Worm (Caenorhabditis elegans) whole organism, L1 larva: ENCODE data around the gene akt-2.

Experiments used
- C04F5.9 ChIP-seq: sonication (generic microtip); optimal IDR thresholded peaks from 2 replicates; lab custom pipeline; 2016; ENCODE audit warnings: missing genetic modification characterization, missing compliant biosample characterization
- C16A3.4 ChIP-seq: fragments of 150-350 bp; optimal IDR thresholded peaks from 2 replicates; lab custom pipeline; 2014; ENCODE audit warnings: missing biosample characterization, missing genetic modification characterization
- C34B4.2 ChIP-seq: sonication (generic microtip); optimal IDR thresholded peaks from 2 replicates; lab custom pipeline; 2017; ENCODE audit warnings: mild to moderate bottlenecking, missing genetic modification characterization, missing compliant biosample characterization
- Y116A8C.19 ChIP-seq: sonication (generic microtip); optimal IDR thresholded peaks from 2 replicates; lab custom pipeline; 2016; ENCODE audit warnings: missing compliant biosample characterization, missing genetic modification characterization, borderline replicate concordance
- aha-1 ChIP-seq: fragments of 150-350 bp; optimal IDR thresholded peaks from 2 replicates; lab custom pipeline; 2014; ENCODE audit warnings: missing biosample characterization, missing genetic modification characterization
- alr-1 ChIP-seq: fragments of 200-800 bp; sonication (Bioruptor generic); optimal IDR thresholded peaks from 2 replicates; lab custom pipeline; 2018; ENCODE audit warnings: borderline replicate concordance, mild to moderate bottlenecking, missing genetic modification characterization, missing compliant biosample characterization
- blmp-1 ChIP-seq: fragments of 150-350 bp; optimal IDR thresholded peaks from 2 replicates; lab custom pipeline; 2014; ENCODE audit warnings: missing biosample characterization, missing genetic modification characterization
- ceh-82 ChIP-seq, 3 experiments: fragments of 150-350 bp in 1 of 3; sonication (generic microtip) in 2 of 3; optimal IDR thresholded peaks; 2 replicates each; lab custom pipeline; 2014 to 2017; ENCODE audit warnings: missing biosample characterization in 3 of 3, missing genetic modification characterization in 3 of 3
- dpl-1 ChIP-seq, 3 experiments: fragments of 150-350 bp in 2 of 3; sonication (generic microtip) in 1 of 3; optimal IDR thresholded peaks; 2 replicates each; lab custom pipeline; 2014 to 2017; ENCODE audit warnings: missing biosample characterization in 3 of 3, missing genetic modification characterization in 3 of 3, missing genetic modification reagents in 3 of 3
- dsc-1 ChIP-seq: sonication (generic microtip); optimal IDR thresholded peaks from 2 replicates; lab custom pipeline; 2016; ENCODE audit warnings: mild to moderate bottlenecking, missing genetic modification characterization, missing compliant biosample characterization
- efl-1 ChIP-seq, 4 experiments: fragments of 150-350 bp; optimal IDR thresholded peaks in 3 of 4; peaks in 1 of 4; 1 replicate in 1 of 4; 2 replicates in 3 of 4; lab custom pipeline; 2014; ENCODE audit warnings: missing biosample characterization in 2 of 4, missing genetic modification characterization in 2 of 4, missing genetic modification reagents in 2 of 4
- efl-3 ChIP-seq: fragments of 200-800 bp; sonication (Bioruptor generic); optimal IDR thresholded peaks from 2 replicates; lab custom pipeline; 2018; ENCODE audit warnings: mild to moderate bottlenecking, missing genetic modification characterization, missing compliant biosample characterization
- elt-2 ChIP-seq: sonication (generic microtip); optimal IDR thresholded peaks from 2 replicates; lab custom pipeline; 2016; ENCODE audit warnings: missing genetic modification characterization, mild to moderate bottlenecking, inconsistent platforms, missing compliant biosample characterization, missing genetic modification reagents
- elt-3 ChIP-seq, 6 experiments: fragments of 150-350 bp in 1 of 6; sonication (generic microtip); optimal IDR thresholded peaks; 2 replicates each; lab custom pipeline; 2017 to 2018; ENCODE audit warnings: missing biosample characterization in 6 of 6, missing genetic modification characterization in 6 of 6, inconsistent platforms in 1 of 6
- fkh-10 ChIP-seq: sonication (generic microtip); optimal IDR thresholded peaks from 2 replicates; lab custom pipeline; 2017; ENCODE audit warnings: missing biosample characterization, missing genetic modification reagents, missing genetic modification characterization
- fkh-4 ChIP-seq: sonication (generic microtip); optimal IDR thresholded peaks from 2 replicates; lab custom pipeline; 2016; ENCODE audit warnings: missing compliant biosample characterization, missing genetic modification characterization, borderline replicate concordance
- fos-1 ChIP-seq: fragments of 150-350 bp; optimal IDR thresholded peaks from 2 replicates; lab custom pipeline; 2014; ENCODE audit warnings: missing biosample characterization, missing genetic modification characterization
- hlh-17 ChIP-seq: fragments of 200-800 bp; sonication (Bioruptor generic); optimal IDR thresholded peaks from 2 replicates; lab custom pipeline; 2018; ENCODE audit warnings: missing genetic modification characterization, mild to moderate bottlenecking, missing compliant biosample characterization, moderate library complexity, borderline replicate concordance
- hlh-4 ChIP-seq: sonication (generic microtip); optimal IDR thresholded peaks from 2 replicates; lab custom pipeline; 2016; ENCODE audit warnings: mild to moderate bottlenecking, missing genetic modification characterization, missing compliant biosample characterization
- isw-1 ChIP-seq: fragments of 200-800 bp; sonication (Bioruptor generic); IDR thresholded peaks from 2 replicates; pipeline ENCODE4 v1.3.6; 2022; ENCODE audit warnings: missing genetic modification characterization, missing compliant biosample characterization
- jun-1 ChIP-seq: fragments of 150-350 bp; optimal IDR thresholded peaks from 2 replicates; lab custom pipeline; 2014; ENCODE audit warnings: missing biosample characterization, missing genetic modification reagents, missing genetic modification characterization
- lin-15B ChIP-seq: fragments of 150-350 bp; sonication (generic microtip); optimal IDR thresholded peaks from 3 replicates; lab custom pipeline; 2014; ENCODE audit warnings: missing biosample characterization, missing genetic modification characterization
- lin-35 ChIP-seq, 2 experiments: fragments of 150-350 bp; optimal IDR thresholded peaks; 2 replicates each; lab custom pipeline; 2014; ENCODE audit warnings: missing biosample characterization in 2 of 2, missing genetic modification characterization in 2 of 2, missing genetic modification reagents in 2 of 2
- lin-39 ChIP-seq: fragments of 150-350 bp; optimal IDR thresholded peaks from 2 replicates; lab custom pipeline; 2014; ENCODE audit warnings: missing biosample characterization, missing genetic modification reagents, missing genetic modification characterization
- lsy-2 ChIP-seq, 2 experiments: fragments of 150-350 bp; optimal IDR thresholded peaks; 2 replicates each; lab custom pipeline; 2014; ENCODE audit warnings: missing biosample characterization in 2 of 2, missing genetic modification characterization in 2 of 2
- mab-9 ChIP-seq: fragments of 200-800 bp; sonication (Bioruptor generic); IDR thresholded peaks from 2 replicates; pipeline ENCODE4 v1.3.6; 2022; ENCODE audit warnings: missing genetic modification reagents, missing genetic modification characterization, missing compliant biosample characterization
- mdl-1 ChIP-seq, 2 experiments: fragments of 150-350 bp; optimal IDR thresholded peaks; 2 replicates each; lab custom pipeline; 2014 to 2017; ENCODE audit warnings: missing biosample characterization in 2 of 2, missing genetic modification characterization in 2 of 2, inconsistent platforms in 1 of 2
- mep-1 ChIP-seq: fragments of 150-350 bp; optimal IDR thresholded peaks from 2 replicates; lab custom pipeline; 2014; ENCODE audit warnings: missing biosample characterization, missing genetic modification characterization
- nhr-11 ChIP-seq: fragments of 150-350 bp; optimal IDR thresholded peaks from 2 replicates; lab custom pipeline; 2014; ENCODE audit warnings: missing biosample characterization, missing genetic modification characterization
- nhr-12 ChIP-seq: sonication (generic microtip); optimal IDR thresholded peaks from 2 replicates; lab custom pipeline; 2017; ENCODE audit warnings: missing biosample characterization, missing genetic modification characterization
- nhr-19 ChIP-seq: fragments of 200-800 bp; sonication (Bioruptor generic); conservative IDR thresholded peaks from 2 replicates; pipeline ENCODE4 v1.3.6; 2022; ENCODE audit warnings: missing genetic modification characterization, missing compliant biosample characterization
- nhr-20 ChIP-seq: sonication (generic microtip); optimal IDR thresholded peaks from 2 replicates; lab custom pipeline; 2016; ENCODE audit warnings: mild to moderate bottlenecking, missing genetic modification characterization, missing compliant biosample characterization
- nhr-47 ChIP-seq: sonication (generic microtip); optimal IDR thresholded peaks from 2 replicates; lab custom pipeline; 2016; ENCODE audit warnings: mild to moderate bottlenecking, missing genetic modification characterization, moderate library complexity, missing compliant biosample characterization
- nhr-84 ChIP-seq: sonication (generic microtip); optimal IDR thresholded peaks from 2 replicates; lab custom pipeline; 2017; ENCODE audit warnings: missing biosample characterization, missing genetic modification characterization
- nhr-90 ChIP-seq: sonication (generic microtip); optimal IDR thresholded peaks from 2 replicates; lab custom pipeline; 2016; ENCODE audit warnings: mild to moderate bottlenecking, missing genetic modification characterization, missing compliant biosample characterization; ENCODE audit not compliant: poor library complexity
- pax-3 ChIP-seq: fragments of 200-800 bp; sonication (Bioruptor generic); optimal IDR thresholded peaks from 2 replicates; lab custom pipeline; 2018; ENCODE audit warnings: mild to moderate bottlenecking, missing genetic modification characterization, moderate library complexity, missing compliant biosample characterization
- pqm-1 ChIP-seq: sonication (generic microtip); optimal IDR thresholded peaks from 3 replicates; lab custom pipeline; 2017; ENCODE audit warnings: missing biosample characterization, missing genetic modification characterization
- rnt-1 ChIP-seq: sonication (generic microtip); optimal IDR thresholded peaks from 2 replicates; lab custom pipeline; 2016; ENCODE audit warnings: mild to moderate bottlenecking, missing genetic modification characterization, moderate library complexity, missing compliant biosample characterization
- skn-1 ChIP-seq: fragments of 150-350 bp; optimal IDR thresholded peaks from 2 replicates; lab custom pipeline; 2014; ENCODE audit warnings: missing biosample characterization, missing genetic modification characterization
- snpc-4 ChIP-seq: fragments of 150-350 bp; optimal IDR thresholded peaks from 2 replicates; lab custom pipeline; 2014; ENCODE audit warnings: missing biosample characterization, missing genetic modification characterization
- snu-23 ChIP-seq: sonication (generic microtip); optimal IDR thresholded peaks from 2 replicates; lab custom pipeline; 2016; ENCODE audit warnings: missing genetic modification characterization, missing compliant biosample characterization
- sox-4 ChIP-seq: sonication (generic microtip); optimal IDR thresholded peaks from 2 replicates; lab custom pipeline; 2016; ENCODE audit warnings: missing genetic modification characterization, missing compliant biosample characterization
- tbx-2 ChIP-seq: sonication (generic microtip); optimal IDR thresholded peaks from 2 replicates; lab custom pipeline; 2016; ENCODE audit warnings: missing genetic modification characterization, missing compliant biosample characterization
- unc-62 ChIP-seq: fragments of 150-350 bp; optimal IDR thresholded peaks from 2 replicates; lab custom pipeline; 2014; ENCODE audit warnings: missing biosample characterization, missing genetic modification reagents, missing genetic modification characterization
- unc-86 ChIP-seq: sonication (generic microtip); optimal IDR thresholded peaks from 2 replicates; lab custom pipeline; 2016; ENCODE audit warnings: missing genetic modification characterization, missing compliant biosample characterization
- vab-15 ChIP-seq: sonication (generic microtip); optimal IDR thresholded peaks from 2 replicates; lab custom pipeline; 2017; ENCODE audit warnings: missing genotype, mild to moderate bottlenecking, missing genetic modification characterization, missing compliant biosample characterization
- xbp-1 ChIP-seq: sonication (generic microtip); optimal IDR thresholded peaks from 2 replicates; lab custom pipeline; 2016; ENCODE audit warnings: missing genetic modification characterization, missing compliant biosample characterization
- zag-1 ChIP-seq: fragments of 150-350 bp; optimal IDR thresholded peaks from 2 replicates; lab custom pipeline; 2014; ENCODE audit warnings: missing biosample characterization, missing genetic modification characterization
- ztf-11 ChIP-seq, 2 experiments: sonication (generic microtip); optimal IDR thresholded peaks; 2 replicates each; lab custom pipeline; 2016 to 2017; ENCODE audit warnings: missing genetic modification characterization in 2 of 2, missing biosample characterization in 1 of 2, missing compliant biosample characterization in 1 of 2

The akt-2 gene

DNA sequence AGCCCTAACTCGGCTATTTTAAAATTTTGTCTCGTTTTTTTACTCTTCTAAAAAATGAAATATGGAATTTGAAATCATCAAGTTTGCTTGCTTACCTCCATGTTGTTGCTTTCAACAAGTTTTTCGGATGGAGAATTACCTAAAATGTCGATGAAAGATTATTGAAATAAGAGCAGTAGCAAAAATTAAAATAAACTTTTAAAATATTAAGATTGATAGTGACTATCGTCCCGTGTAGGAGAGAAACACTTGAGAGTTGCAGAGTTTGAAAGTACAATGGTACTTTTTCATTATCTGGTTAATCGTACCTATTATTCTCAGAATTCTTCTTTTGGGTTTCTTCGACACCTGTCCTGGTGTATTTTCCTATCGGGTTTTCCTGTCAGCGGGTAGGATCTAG, 9.4 kb downstream of the akt-2 start, which contains the start of gene ceh-90:
ceh-90 (minus strand) TSS at position 101 of the 400 bp plus-strand sequence.
- no peak for TF ChIP-seq dsc-1 (tag; lab: Kevin White, UChicago)
- no peak for TF ChIP-seq vab-15 (tag; lab: Kevin White, UChicago)
- TF ChIP-seq nhr-47 (tag; lab: Kevin White, UChicago) = no peak
- no peak for TF ChIP-seq unc-62 (GFP tag; lab: Kevin White, UChicago)

- TF ChIP-seq lsy-2 (tag; optimal IDR thresholded peaks at IDR 0.05; lab: Kevin White, UChicago) (no peak), elt-2 (tag; lab: Kevin White, UChicago) (peak; percentile 20), nhr-90 (tag; lab: Kevin White, UChicago) (peak; percentile 72), mep-1 (tag; lab: Kevin White, UChicago) (no peak), nhr-12 (tag; lab: Kevin White, UChicago) (no peak), hlh-4 (tag; lab: Kevin White, UChicago) (no peak), nhr-84 (no peak), snpc-4 (no peak), mdl-1 (tag; optimal IDR thresholded peaks at IDR 0.05; lab: Kevin White, UChicago) (no peak), lin-15B (tag; lab: Kevin White, UChicago) (no peak), C04F5.9 (tag; lab: Kevin White, UChicago) (no peak), fkh-4 (tag; lab: Kevin White, UChicago) (no peak), mab-9 (GFP tag; lab: Robert Waterston, UW) (no peak), C16A3.4 (tag; lab: Kevin White, UChicago) (no peak), hlh-17 (GFP tag; lab: Kevin White, UChicago) (no peak), aha-1 (tag; lab: Kevin White, UChicago) (no peak), pax-3 (tag; lab: Kevin White, UChicago) (no peak), tbx-2 (tag; lab: Kevin White, UChicago) (no peak), lin-39 (no peak), rnt-1 (tag; lab: Kevin White, UChicago) (no peak), ceh-82 (tag; optimal IDR thresholded peaks at IDR 0.05; lab: Kevin White, UChicago) (no peak), isw-1 (GFP tag; lab: Robert Waterston, UW) (no peak), skn-1 (no peak), ztf-11 (tag; optimal IDR thresholded peaks at IDR 0.05; lab: Kevin White, UChicago) (no peak), elt-3 (tag; optimal IDR thresholded peaks at IDR 0.05; lab: Kevin White, UChicago) (peak in 1 of 6 experiments; percentile 14), zag-1 (tag; lab: Kevin White, UChicago) (no peak), nhr-20 (peak; percentile 35), nhr-47 (tag; lab: Kevin White, UChicago) (peak; percentile 16), sox-4 (tag; lab: Kevin White, UChicago) (no peak), blmp-1 (tag; lab: Kevin White, UChicago) (no peak), C34B4.2 (tag; lab: Kevin White, UChicago) (no peak), snu-23 (GFP tag; lab: Kevin White, UChicago) (peak; percentile 24), fos-1 (tag; lab: Kevin White, UChicago) (no peak), alr-1 (tag; lab: Kevin White, UChicago) (no peak), jun-1 (tag; lab: Kevin White, UChicago) (no peak), nhr-11 (tag; lab: Kevin White, UChicago) (no peak), vab-15 (tag; lab: Kevin White, UChicago) (no peak), Y116A8C.19 (tag; lab: Kevin White, UChicago) (no peak), fkh-10 (GFP tag; lab: Kevin White, UChicago) (no peak), dpl-1 (GFP tag; optimal IDR thresholded peaks at IDR 0.05; lab: Kevin White, UChicago) (no peak), nhr-19 (GFP tag; lab: Robert Waterston, UW) (no peak), xbp-1 (tag; lab: Kevin White, UChicago) (no peak), efl-3 (no peak), unc-86 (tag; lab: Kevin White, UChicago) (no peak), pqm-1 (tag; lab: Kevin White, UChicago) (no peak), efl-1 (optimal IDR thresholded peaks at IDR 0.05; lab: Kevin White, UChicago) (no peak), efl-1 (GFP tag; optimal IDR thresholded peaks at IDR 0.05 in 1 of 2; lab: Kevin White, UChicago) (no peak), lin-35 (GFP tag; optimal IDR thresholded peaks at IDR 0.05; lab: Kevin White, UChicago) (peak in 1 of 2 experiments; percentile 49)
Observed at ce11 chrX:14161684-14162347, 14.3 kb downstream of the akt-2 start, which contains the start of gene lgc-25. Gene lgc-25, minus strand, starts transcription at chrX:14161734.
